Fruit fly (Drosophila melanogaster): ENCODE measurements around the gene aay.
A peak's percentile ranks its signal among the peaks of the same experiment; 100 is the strongest.

The aay gene

DNA sequence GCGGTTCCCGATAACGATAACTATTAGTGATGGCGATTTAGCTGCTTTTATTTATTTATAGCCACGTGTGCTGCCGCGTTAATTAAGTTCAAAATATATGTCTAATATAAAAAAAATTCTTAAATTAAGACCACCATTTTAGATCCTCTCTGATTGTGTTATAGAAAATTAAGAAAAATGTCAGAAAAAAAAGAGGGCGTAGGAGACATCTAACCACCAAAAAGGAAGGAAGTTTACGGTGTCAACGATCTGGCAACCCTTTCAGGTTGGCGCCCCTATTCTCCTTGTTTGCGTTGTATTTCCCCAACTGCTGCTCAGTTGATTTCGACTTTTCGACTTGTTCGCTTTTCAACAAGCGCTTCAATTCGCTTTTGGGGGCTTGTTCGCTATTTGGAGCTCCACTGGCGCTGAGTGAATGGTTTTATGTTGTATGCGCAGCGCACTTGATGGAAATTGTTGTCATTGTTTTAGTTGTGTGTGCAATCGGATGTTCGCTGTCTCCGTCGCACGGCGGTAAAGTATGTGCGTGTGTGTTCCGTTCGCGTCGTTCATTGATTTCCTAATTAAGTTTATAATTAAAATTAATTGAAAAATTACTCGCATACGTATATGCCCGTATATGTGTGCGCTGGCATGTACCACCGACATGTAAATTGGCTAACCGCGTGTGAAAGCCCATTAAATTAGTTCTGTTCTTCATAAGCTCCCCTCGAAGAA is 37.9 kb downstream of the aay start, which contains the start of the genes CG3434 and CG44838 (continued):
- TF ChIP-seq prd (optimal IDR thresholded peaks at IDR 0.05) (no peak), prd (GFP tag; IDR thresholded peaks at IDR 0.05) (peak; percentile 86), NC2α (GFP tag; optimal IDR thresholded peaks at IDR 0.05) (peak; percentile 39), CG1602 (GFP tag; optimal IDR thresholded peaks at IDR 0.05) (peak; percentile 75), CG7556 (GFP tag; optimal IDR thresholded peaks at IDR 0.05) (peak; percentile 72), BEAF-32 (GFP tag; optimal IDR thresholded peaks at IDR 0.05) (peak; percentile 38), CG32767 (GFP tag; IDR thresholded peaks at IDR 0.05) (no peak; the same call in 1 of the 2 replicates), tap (tag; optimal IDR thresholded peaks at IDR 0.05) (peak; percentile 36), CG34224 (GFP tag; IDR thresholded peaks at IDR 0.05; ENCODE audit: partially characterized antibody) (0 out of 3 replicates have a peak, but pooled peaks have one; percentile 34), CG3995 (GFP tag; optimal IDR thresholded peaks at IDR 0.05) (peak; percentile 29), gce (GFP tag; IDR thresholded peaks at IDR 0.05) (no peak), CG11093 (GFP tag; IDR thresholded peaks at IDR 0.05) (peak; percentile 45; the same call in 1 of the 3 replicates), Lim3 (GFP tag; IDR thresholded peaks at IDR 0.05) (no peak), CG18262 (tag; optimal IDR thresholded peaks at IDR 0.05) (peak; percentile 80), CG8281 (tag; optimal IDR thresholded peaks at IDR 0.05) (peak; percentile 47), Dad (GFP tag; optimal IDR thresholded peaks at IDR 0.05) (peak; percentile 71), dmrt11E (tag; optimal IDR thresholded peaks at IDR 0.05) (peak; percentile 76), Stat92E (GFP tag; optimal IDR thresholded peaks at IDR 0.05) (peak in 1 of 3 experiments; percentile 54), CG2120 (GFP tag; optimal IDR thresholded peaks at IDR 0.05) (peak; percentile 90), stc (GFP tag; IDR thresholded peaks at IDR 0.05) (peak; percentile 78), zen (tag; optimal IDR thresholded peaks at IDR 0.05) (peak; percentile 74), grn (GFP tag; optimal IDR thresholded peaks at IDR 0.05) (peak; percentile 48), pho (GFP tag; optimal IDR thresholded peaks at IDR 0.05) (peak; percentile 82), crp (GFP tag; optimal IDR thresholded peaks at IDR 0.05) (peak in 1 of 2 experiments; percentile 55), Atf3 (GFP tag; optimal IDR thresholded peaks at IDR 0.05) (peak; percentile 73), Dfd (GFP tag; optimal IDR thresholded peaks at IDR 0.05) (no peak), sd (tag; optimal IDR thresholded peaks at IDR 0.05) (peak; percentile 49), dimm (GFP tag; IDR thresholded peaks at IDR 0.05) (no peak), vfl (GFP tag; optimal IDR thresholded peaks at IDR 0.05) (peak; percentile 68), fd3F (GFP tag; optimal IDR thresholded peaks at IDR 0.05) (peak; percentile 68), otp (GFP tag; IDR thresholded peaks at IDR 0.05) (peak; percentile 72; the same call in 2 of the 3 replicates), CG15073 (GFP tag; optimal IDR thresholded peaks at IDR 0.05) (no peak), CG3847 (GFP tag; IDR thresholded peaks at IDR 0.05) (peak; percentile 86), fru (optimal IDR thresholded peaks at IDR 0.05) (no peak), scrt (GFP tag; optimal IDR thresholded peaks at IDR 0.05) (peak; percentile 75), HLH54F (GFP tag; optimal IDR thresholded peaks at IDR 0.05) (peak; percentile 69), CG6254 (GFP tag; optimal IDR thresholded peaks at IDR 0.05) (peak; percentile 40), ara (GFP tag; IDR thresholded peaks at IDR 0.05) (peak; percentile 65), CG17912 (GFP tag; optimal IDR thresholded peaks at IDR 0.05) (peak; percentile 3), CG6791 (GFP tag; IDR thresholded peaks at IDR 0.05; ENCODE audit: partially characterized antibody) (no peak), psq (GFP tag; optimal IDR thresholded peaks at IDR 0.05) (peak; percentile 77), CG13424 (tag; optimal IDR thresholded peaks at IDR 0.05) (peak; percentile 87), CG11560 (tag; IDR thresholded peaks at IDR 0.05) (no peak; the same call in 2 of the 3 replicates), CG9932 (GFP tag; IDR thresholded peaks at IDR 0.05) (peak; percentile 87), CG17359 (tag; optimal IDR thresholded peaks at IDR 0.05) (peak; percentile 79), cato (GFP tag; optimal IDR thresholded peaks at IDR 0.05; ENCODE audit: borderline replicate concordance) (peak; percentile 77), ato (GFP tag; IDR thresholded peaks at IDR 0.05; ENCODE audit: partially characterized antibody) (no peak), CG13624 (GFP tag; optimal IDR thresholded peaks at IDR 0.05) (peak; percentile 66), CG11247 (GFP tag; IDR thresholded peaks at IDR 0.05) (peak; percentile 62; the same call in 1 of the 2 replicates)

Data from whole organism, embryonic.